Worm (Caenorhabditis elegans): ENCODE data around the gene F53F4.16.
A peak's percentile ranks its signal among the peaks of the same experiment; 100 is the strongest.

The F53F4.16 gene

DNA sequence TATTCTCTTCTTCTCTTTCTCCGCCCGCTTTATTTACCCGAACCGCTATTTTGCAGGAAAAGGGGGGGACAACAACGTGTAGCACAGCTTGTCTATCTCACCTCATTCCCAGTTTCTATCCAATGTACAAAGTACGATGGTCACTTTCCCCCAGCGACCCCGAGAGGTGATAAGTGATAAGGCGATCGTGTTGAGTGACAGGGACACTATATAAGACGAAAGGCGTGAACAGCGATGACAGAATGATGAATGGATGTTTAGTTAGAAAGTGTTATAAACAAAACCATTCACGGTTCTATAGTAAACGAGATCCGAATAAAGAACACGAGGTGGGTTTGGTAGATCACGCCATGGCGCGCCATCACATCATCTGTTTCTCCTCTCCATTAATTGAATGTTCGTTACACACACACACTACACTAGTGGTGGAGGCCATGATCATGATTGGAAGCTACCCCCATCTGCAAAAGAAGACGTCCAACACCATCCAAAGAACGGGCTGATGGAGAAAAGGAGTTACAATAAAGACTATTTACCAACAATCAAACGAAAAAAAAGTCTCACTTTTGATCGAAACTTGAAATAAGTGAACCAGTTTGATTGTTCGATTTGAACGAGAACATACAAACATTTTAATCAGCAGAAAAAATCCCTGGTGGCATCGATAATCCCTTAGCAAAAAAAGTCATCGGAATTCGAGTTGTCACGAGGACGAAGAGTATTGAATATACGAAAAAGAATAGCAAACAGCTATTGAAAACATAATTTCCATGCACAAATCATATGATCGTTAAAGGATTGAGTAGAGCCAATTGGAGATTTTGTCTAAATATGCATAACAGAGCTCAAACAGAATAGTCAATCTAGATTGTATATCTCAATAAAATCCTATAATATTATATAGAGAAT is 35.0 kb upstream of the F53F4.16 start (continued):
- TF ChIP-seq hrde-1 (tag; optimal IDR thresholded peaks at IDR 0.05; ENCODE audit: borderline replicate concordance) (no peak), sptf-2 (GFP tag; optimal IDR thresholded peaks at IDR 0.05) (no peak), ceh-100 (GFP tag; IDR thresholded peaks at IDR 0.05) (no peak), lir-1 (GFP tag; conservative IDR thresholded peaks at IDR 0.05) (no peak), nhr-90 (tag; optimal IDR thresholded peaks at IDR 0.05) (peak; percentile 82), ztf-6 (GFP tag; IDR thresholded peaks at IDR 0.05) (no peak), mxl-1 (tag; optimal IDR thresholded peaks at IDR 0.05) (no peak), cebp-2 (GFP tag; IDR thresholded peaks at IDR 0.05) (no peak), D2030.7 (GFP tag; IDR thresholded peaks at IDR 0.05) (no peak), ceh-27 (GFP tag; optimal IDR thresholded peaks at IDR 0.05) (no peak), zim-3 (tag; optimal IDR thresholded peaks at IDR 0.05) (no peak), attf-6 (GFP tag; IDR thresholded peaks at IDR 0.05) (no peak), snpc-4 (GFP tag; optimal IDR thresholded peaks at IDR 0.05) (no peak), snpc-4 (tag; optimal IDR thresholded peaks at IDR 0.05) (peak in 2 of 4 experiments; percentile 25 to 26), dpl-1 (GFP tag; optimal IDR thresholded peaks at IDR 0.05) (no peak), ztf-25 (GFP tag; IDR thresholded peaks at IDR 0.05) (no peak), nhr-179 (tag; optimal IDR thresholded peaks at IDR 0.05) (no peak), ceh-58 (GFP tag; IDR thresholded peaks at IDR 0.05) (no peak), F57A8.1 (GFP tag; optimal IDR thresholded peaks at IDR 0.05) (no peak), aptf-3 (GFP tag; IDR thresholded peaks at IDR 0.05) (no peak), F37B4.10 (GFP tag; IDR thresholded peaks at IDR 0.05) (no peak), unc-130 (GFP tag; optimal IDR thresholded peaks at IDR 0.05) (no peak), egl-44 (GFP tag; IDR thresholded peaks at IDR 0.05) (no peak), mel-28 (tag; optimal IDR thresholded peaks at IDR 0.05; ENCODE audit: borderline replicate concordance) (no peak), nhr-120 (GFP tag; IDR thresholded peaks at IDR 0.05) (no peak), lsy-27 (tag; optimal IDR thresholded peaks at IDR 0.05; ENCODE audit: borderline replicate concordance, insufficient read depth) (no peak), F52B5.7 (tag; optimal IDR thresholded peaks at IDR 0.05) (peak; percentile 2), nhr-80 (tag; optimal IDR thresholded peaks at IDR 0.05) (peak; percentile 96), ztf-18 (tag; optimal IDR thresholded peaks at IDR 0.05) (no peak), tbx-9 (tag; optimal IDR thresholded peaks at IDR 0.05; ENCODE audit: borderline replicate concordance) (no peak), atf-7 (tag; optimal IDR thresholded peaks at IDR 0.05) (peak; percentile 68), unc-62 (GFP tag; optimal IDR thresholded peaks at IDR 0.05) (peak; percentile 35), chd-7 (tag; optimal IDR thresholded peaks at IDR 0.05) (peak; percentile 69), F39B2.1 (GFP tag; IDR thresholded peaks at IDR 0.05) (no peak), ceh-91 (GFP tag; IDR thresholded peaks at IDR 0.05) (no peak), rpc-1 (optimal IDR thresholded peaks at IDR 0.05) (no peak), rpc-1 (tag; optimal IDR thresholded peaks at IDR 0.05) (no peak), madf-3 (GFP tag; IDR thresholded peaks at IDR 0.05) (peak; percentile 76; the same call in 1 of the 2 replicates), B0261.1 (tag; optimal IDR thresholded peaks at IDR 0.05) (no peak), hmg-20 (GFP tag; IDR thresholded peaks at IDR 0.05) (no peak), dpff-1 (tag; optimal IDR thresholded peaks at IDR 0.05) (no peak), F55B11.4 (tag; optimal IDR thresholded peaks at IDR 0.05; ENCODE audit: borderline replicate concordance, insufficient read depth) (no peak), tlf-1 (GFP tag; optimal IDR thresholded peaks at IDR 0.05) (peak; percentile 55), lin-54 (GFP tag; optimal IDR thresholded peaks at IDR 0.05) (no peak), mcd-1 (GFP tag; IDR thresholded peaks at IDR 0.05) (peak; percentile 44; the same call in 1 of the 2 replicates), C06A6.2 (GFP tag; conservative IDR thresholded peaks at IDR 0.05) (peak; percentile 31; the same call in 1 of the 2 replicates), pbrm-1 (GFP tag; IDR thresholded peaks at IDR 0.05) (0 out of 2 replicates have a peak, but pooled peaks have one; percentile 24), bed-2 (GFP tag; IDR thresholded peaks at IDR 0.05) (no peak)

All from whole organism, young adult.